Worm (Caenorhabditis elegans) whole organism, L4/young adult: ENCODE results near the gene vha-7.

Experiments used
- W03F9.2 ChIP-seq: fragments of 150-350 bp; optimal IDR thresholded peaks from 2 replicates; lab custom pipeline; 2014; ENCODE audit warnings: missing biosample characterization, missing genetic modification characterization
- dao-5 ChIP-seq: sonication (generic microtip); optimal IDR thresholded peaks from 2 replicates; lab custom pipeline; 2016; ENCODE audit warnings: missing genotype, missing genetic modification characterization, moderate library complexity, missing compliant biosample characterization
- him-1 ChIP-seq: sonication (generic microtip); optimal IDR thresholded peaks from 2 replicates; lab custom pipeline; 2016; ENCODE audit warnings: missing genotype, missing genetic modification reagents, missing genetic modification characterization, missing compliant biosample characterization

DNA sequence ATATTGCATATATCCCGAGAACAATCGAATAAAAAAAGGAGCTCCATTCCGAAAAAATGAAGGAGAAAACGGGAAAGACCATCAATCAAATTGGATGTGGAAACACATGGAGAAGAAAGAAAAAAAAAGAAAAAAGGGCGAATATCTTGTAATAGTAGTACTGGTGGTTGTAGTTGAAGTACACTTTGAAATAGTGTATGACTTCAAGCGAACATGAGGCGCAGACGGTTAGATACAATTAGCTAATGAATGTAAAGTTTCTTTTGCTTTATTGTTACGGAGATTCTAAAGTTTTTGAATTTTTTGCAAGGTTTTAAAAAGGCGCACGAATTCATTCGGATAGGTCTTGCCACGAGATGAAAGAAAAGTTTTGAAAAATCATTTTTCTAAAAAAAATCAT, 7.8 kb upstream of the vha-7 start:
- TF ChIP-seq dao-5 (no peak), W03F9.2 (tag; lab: Kevin White, UChicago) (no peak), him-1 (tag; lab: Kevin White, UChicago) (no peak)
